Fruit fly (Drosophila melanogaster) whole organism, prepupa: Measurements from ENCODE around the gene CG31327.

Source experiments
- Blimp-1 ChIP-seq: fragments of 200-800 bp; sonication (Bioruptor generic); optimal IDR thresholded peaks from 3 replicates; lab custom pipeline; 2017; ENCODE audit warnings: missing biosample characterization, missing genetic modification characterization, mild to moderate bottlenecking, moderate library complexity, missing genetic modification reagents
- CG10669 ChIP-seq: fragments of 200-800 bp; sonication (Bioruptor generic); optimal IDR thresholded peaks from 3 replicates; lab custom pipeline; 2018; ENCODE audit warnings: missing biosample characterization, mild to moderate bottlenecking, missing genetic modification characterization, moderate library complexity
- CG11294 ChIP-seq: fragments of 200-800 bp; sonication (Bioruptor generic); IDR thresholded peaks from 2 replicates; pipeline ENCODE4 v1.3.6; 2022; ENCODE audit warnings: missing biosample characterization, missing genetic modification characterization
- CG11762 ChIP-seq: fragments of 200-800 bp; sonication (Bioruptor generic); optimal IDR thresholded peaks from 3 replicates; lab custom pipeline; 2016; ENCODE audit warnings: missing biosample characterization, missing genetic modification characterization; ENCODE audit not compliant: insufficient read depth
- CG11902 ChIP-seq: fragments of 200-800 bp; sonication (Bioruptor generic); optimal IDR thresholded peaks from 3 replicates; lab custom pipeline; 2016; ENCODE audit warnings: missing biosample characterization, missing genetic modification characterization
- CG15336 ChIP-seq: fragments of 200-800 bp; sonication (Bioruptor generic); IDR thresholded peaks from 2 replicates; pipeline ENCODE4 v1.3.6; 2022; ENCODE audit warnings: missing biosample characterization, missing genetic modification characterization
- CG3032 ChIP-seq: fragments of 200-800 bp; optimal IDR thresholded peaks from 2 replicates; lab custom pipeline; 2019; ENCODE audit warnings: missing biosample characterization, mild to moderate bottlenecking, missing genetic modification characterization, moderate library complexity
- CG31627 ChIP-seq: fragments of 200-800 bp; sonication (Bioruptor generic); optimal IDR thresholded peaks from 3 replicates; lab custom pipeline; 2016; ENCODE audit warnings: missing biosample characterization, missing genetic modification characterization
- CG3919 ChIP-seq: fragments of 200-800 bp; sonication (Bioruptor generic); optimal IDR thresholded peaks from 3 replicates; lab custom pipeline; 2016; ENCODE audit warnings: missing biosample characterization, missing genetic modification characterization
- CG4318 ChIP-seq: fragments of 200-800 bp; sonication (Bioruptor generic); optimal IDR thresholded peaks from 3 replicates; lab custom pipeline; 2017; ENCODE audit warnings: missing biosample characterization, mild to moderate bottlenecking, missing genetic modification characterization
- CG6276 ChIP-seq: fragments of 200-800 bp; sonication (Bioruptor generic); optimal IDR thresholded peaks from 2 replicates; lab custom pipeline; 2017; ENCODE audit warnings: missing biosample characterization, mild to moderate bottlenecking, missing genetic modification characterization
- CG6808 ChIP-seq: fragments of 200-800 bp; sonication (Bioruptor generic); optimal IDR thresholded peaks from 3 replicates; lab custom pipeline; 2017; ENCODE audit warnings: missing biosample characterization, missing genetic modification characterization, mild to moderate bottlenecking, moderate library complexity, missing genetic modification reagents
- CG7368 ChIP-seq: fragments of 200-800 bp; sonication (Bioruptor generic); optimal IDR thresholded peaks from 3 replicates; lab custom pipeline; 2016; ENCODE audit warnings: missing biosample characterization, missing genetic modification characterization
- CG8119 ChIP-seq: fragments of 200-800 bp; sonication (Bioruptor generic); IDR thresholded peaks from 3 replicates; pipeline ENCODE4 v1.3.6; 2022; ENCODE audit warnings: missing biosample characterization, missing genetic modification characterization
- CG8319 ChIP-seq: fragments of 200-800 bp; sonication (Bioruptor generic); optimal IDR thresholded peaks from 3 replicates; lab custom pipeline; 2016; ENCODE audit warnings: missing biosample characterization, missing genetic modification characterization
- CG8632 ChIP-seq: fragments of 200-800 bp; sonication (Bioruptor generic); optimal IDR thresholded peaks from 3 replicates; lab custom pipeline; 2016; ENCODE audit warnings: missing biosample characterization, missing genetic modification characterization
- CG9139 ChIP-seq: fragments of 200-800 bp; sonication (Bioruptor generic); optimal IDR thresholded peaks from 3 replicates; lab custom pipeline; 2017; ENCODE audit warnings: missing biosample characterization, mild to moderate bottlenecking, missing genetic modification characterization
- Eip78C ChIP-seq: fragments of 200-800 bp; sonication (Bioruptor generic); peaks from one replicate; lab custom pipeline; 2016; ENCODE audit warnings: missing biosample characterization, missing genetic modification characterization
- Ets21C ChIP-seq: fragments of 200-800 bp; sonication (Bioruptor generic); optimal IDR thresholded peaks from 3 replicates; lab custom pipeline; 2016; ENCODE audit warnings: missing biosample characterization, missing genetic modification characterization
- Ets96B ChIP-seq: fragments of 200-800 bp; optimal IDR thresholded peaks from 2 replicates; lab custom pipeline; 2019; ENCODE audit warnings: missing biosample characterization, mild to moderate bottlenecking, missing genetic modification characterization, moderate library complexity
- Gug ChIP-seq: fragments of 200-800 bp; sonication (Bioruptor generic); IDR thresholded peaks from 2 replicates; pipeline ENCODE4 v1.3.6; 2022; ENCODE audit warnings: missing biosample characterization, missing genetic modification characterization
- Hr38 ChIP-seq: sonication (Bioruptor generic); optimal IDR thresholded peaks from 2 replicates; lab custom pipeline; 2016; ENCODE audit warnings: missing biosample characterization, missing genetic modification characterization
- Hr4 ChIP-seq: fragments of 200-800 bp; sonication (Bioruptor generic); optimal IDR thresholded peaks from 3 replicates; lab custom pipeline; 2016; ENCODE audit warnings: missing biosample characterization, missing genetic modification characterization
- Lpt ChIP-seq: fragments of 200-800 bp; sonication (Bioruptor generic); optimal IDR thresholded peaks from 3 replicates; lab custom pipeline; 2016; ENCODE audit warnings: missing biosample characterization, missing genetic modification characterization
- Met ChIP-seq: fragments of 200-800 bp; sonication (Bioruptor generic); optimal IDR thresholded peaks from 3 replicates; lab custom pipeline; 2016; ENCODE audit warnings: missing biosample characterization, missing genetic modification characterization
- OdsH ChIP-seq: fragments of 200-800 bp; sonication (Bioruptor generic); optimal IDR thresholded peaks from 3 replicates; lab custom pipeline; 2016; ENCODE audit warnings: missing biosample characterization, missing genetic modification characterization
- Smox ChIP-seq: fragments of 200-800 bp; sonication (Bioruptor generic); optimal IDR thresholded peaks from 3 replicates; lab custom pipeline; 2016; ENCODE audit warnings: missing biosample characterization, missing genetic modification characterization
- Sox102F ChIP-seq: fragments of 200-800 bp; sonication (Bioruptor generic); optimal IDR thresholded peaks from 2 replicates; lab custom pipeline; 2016; ENCODE audit warnings: missing biosample characterization, mild to moderate bottlenecking, missing genetic modification characterization
- Sox15 ChIP-seq: fragments of 200-800 bp; sonication (Bioruptor generic); optimal IDR thresholded peaks from 3 replicates; lab custom pipeline; 2016; ENCODE audit warnings: missing biosample characterization, missing genetic modification characterization
- achi ChIP-seq: fragments of 200-800 bp; sonication (Bioruptor generic); optimal IDR thresholded peaks from 3 replicates; lab custom pipeline; 2016; ENCODE audit warnings: missing biosample characterization, missing genetic modification characterization
- acj6 ChIP-seq: fragments of 200-800 bp; sonication (Bioruptor generic); optimal IDR thresholded peaks from 3 replicates; lab custom pipeline; 2016; ENCODE audit warnings: missing biosample characterization, missing genetic modification characterization
- cyc ChIP-seq: fragments of 200-800 bp; sonication (Bioruptor generic); optimal IDR thresholded peaks from 3 replicates; lab custom pipeline; 2016; ENCODE audit warnings: missing biosample characterization, missing genetic modification characterization
- dac ChIP-seq: fragments of 200-800 bp; sonication (Bioruptor generic); optimal IDR thresholded peaks from 2 replicates; lab custom pipeline; 2017; ENCODE audit warnings: missing biosample characterization, mild to moderate bottlenecking, missing genetic modification characterization
- eg ChIP-seq: fragments of 200-800 bp; sonication (Bioruptor generic); IDR thresholded peaks from 3 replicates; pipeline ENCODE4 v1.3.6; 2022; ENCODE audit warnings: missing biosample characterization, missing genetic modification characterization
- esn ChIP-seq: fragments of 200-800 bp; sonication (Bioruptor generic); optimal IDR thresholded peaks from 2 replicates; lab custom pipeline; 2016; ENCODE audit warnings: missing biosample characterization, mild to moderate bottlenecking, missing genetic modification characterization, moderate library complexity
- fd59A ChIP-seq: fragments of 200-800 bp; sonication (Bioruptor generic); optimal IDR thresholded peaks from 2 replicates; lab custom pipeline; 2017; ENCODE audit warnings: missing biosample characterization, mild to moderate bottlenecking, missing genetic modification characterization, missing genetic modification reagents
- lz ChIP-seq: fragments of 200-800 bp; sonication (Bioruptor generic); optimal IDR thresholded peaks from 3 replicates; lab custom pipeline; 2016; ENCODE audit warnings: missing biosample characterization, missing genetic modification characterization
- net ChIP-seq: fragments of 200-800 bp; sonication (Bioruptor generic); optimal IDR thresholded peaks from 3 replicates; lab custom pipeline; 2016; ENCODE audit warnings: missing biosample characterization, missing genetic modification characterization
- ss ChIP-seq, 2 experiments: fragments of 200-800 bp; sonication (Bioruptor generic); optimal IDR thresholded peaks; 2 replicates in 1 of 2; 3 replicates in 1 of 2; lab custom pipeline; 2017 to 2018; ENCODE audit warnings: mild to moderate bottlenecking in 2 of 2, missing biosample characterization in 2 of 2, missing genetic modification characterization in 2 of 2, moderate library complexity in 1 of 2
- topi ChIP-seq: fragments of 200-800 bp; sonication (Bioruptor generic); optimal IDR thresholded peaks from 3 replicates; lab custom pipeline; 2016; ENCODE audit warnings: missing biosample characterization, missing genetic modification characterization

Gene CG31327

DNA sequence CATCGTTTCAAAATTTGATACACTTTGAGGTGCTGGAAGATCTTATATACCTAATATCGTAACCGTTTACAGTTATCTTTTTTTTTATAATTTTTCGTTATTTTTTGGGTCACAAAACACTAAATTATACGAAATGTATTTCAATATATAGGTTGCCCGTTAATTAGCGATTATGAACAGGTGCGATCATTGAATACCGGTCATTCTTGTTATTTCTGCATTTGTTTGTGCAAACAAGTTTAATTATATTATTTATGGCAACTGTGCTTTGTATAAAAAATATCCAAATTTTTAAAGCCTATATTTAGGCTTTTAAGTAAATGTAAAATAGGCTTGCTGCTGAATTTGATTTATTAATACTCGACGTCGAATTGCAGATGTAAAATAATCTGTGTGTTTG, 7.5 kb downstream of the CG31327 start, which contains the start of gene CG42500:
Gene CG42500 (minus strand): TSS at position 101 of the 400 bp plus-strand sequence.
- no peak for TF ChIP-seq fd59A (GFP tag; lab: Kevin White, UChicago)
- TF ChIP-seq CG8319 (GFP tag; lab: Kevin White, UChicago) = no peak
- no peak for TF ChIP-seq CG7368
- TF ChIP-seq CG8632 (GFP tag; lab: Kevin White, UChicago) = no peak

dm6 chr3R:14151840-14152239, 8.2 kb downstream of the CG31327 start, which contains the start of gene CG14355:
TSS of gene CG14355 (minus strand) at chr3R:14151940.
- no peak for TF ChIP-seq CG8319 (GFP tag; lab: Kevin White, UChicago)
- no peak for TF ChIP-seq Hr4 (GFP tag; lab: Kevin White, UChicago)
- TF ChIP-seq CG3919 (GFP tag; lab: Kevin White, UChicago) = no peak
- TF ChIP-seq net (GFP tag; lab: Kevin White, UChicago) = no peak
- no peak for TF ChIP-seq CG3032 (tag; lab: Kevin White, UChicago)
- no peak for TF ChIP-seq dac (GFP tag; lab: Kevin White, UChicago)
- no peak for TF ChIP-seq Sox15 (GFP tag; lab: Kevin White, UChicago)
- TF ChIP-seq CG8632 (GFP tag; lab: Kevin White, UChicago) = no peak
- TF ChIP-seq, all 60 proteins: peak for 0

DNA sequence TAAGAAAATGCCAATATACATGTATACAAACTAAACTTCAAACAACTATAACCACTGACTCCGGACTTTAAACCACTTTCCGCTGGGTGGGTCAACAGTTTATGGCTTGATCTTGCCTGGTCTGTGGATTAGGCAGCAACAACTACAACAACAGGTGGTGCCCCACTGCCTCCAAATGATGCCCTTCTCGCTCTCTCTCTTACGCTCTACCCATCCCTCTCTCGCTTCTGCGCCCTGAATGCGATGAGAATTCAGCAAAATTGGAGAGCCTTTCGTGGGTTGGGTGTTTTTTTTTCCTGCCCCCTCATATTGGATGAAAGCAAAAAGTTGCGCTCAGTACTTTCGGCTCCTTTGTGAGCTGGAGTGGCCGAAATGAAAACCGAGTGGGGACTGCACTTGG, 19.2 kb downstream of the CG31327 start:
- TF ChIP-seq CG31627 (GFP tag; lab: Kevin White, UChicago) (no peak), esn (no peak), CG6276 (no peak)

DNA sequence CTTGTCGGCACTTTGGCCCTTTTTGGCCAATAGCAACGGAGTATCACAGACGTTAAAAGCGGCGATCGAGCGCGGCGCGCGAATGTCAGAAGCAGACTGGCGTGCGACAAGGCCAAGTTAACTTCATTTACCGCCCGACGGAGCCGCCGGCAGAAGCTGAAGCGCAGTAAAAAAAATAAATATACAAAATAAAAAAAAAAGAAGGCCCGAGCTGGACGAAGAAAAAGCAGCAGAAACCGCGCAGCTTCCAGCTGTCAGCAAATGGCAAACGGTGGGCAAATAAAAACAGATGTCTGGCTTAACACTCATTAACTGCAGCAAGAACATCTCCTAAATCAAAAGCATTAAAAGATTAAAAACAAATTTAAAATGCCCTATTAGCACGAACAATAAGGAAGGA, 28.1 kb downstream of the CG31327 start, which contains the start of gene CG14356:
Gene CG14356 (minus strand): TSS at position 101 of the 400 bp plus-strand sequence.
- no peak for TF ChIP-seq CG8119 (GFP tag; lab: Robert Waterston, UW)
- no peak for TF ChIP-seq Gug (GFP tag; lab: Robert Waterston, UW)
- TF ChIP-seq Eip78C (GFP tag; lab: Kevin White, UChicago) = peak; percentile 41
- TF ChIP-seq CG31627 (GFP tag; lab: Kevin White, UChicago) = no peak

DNA sequence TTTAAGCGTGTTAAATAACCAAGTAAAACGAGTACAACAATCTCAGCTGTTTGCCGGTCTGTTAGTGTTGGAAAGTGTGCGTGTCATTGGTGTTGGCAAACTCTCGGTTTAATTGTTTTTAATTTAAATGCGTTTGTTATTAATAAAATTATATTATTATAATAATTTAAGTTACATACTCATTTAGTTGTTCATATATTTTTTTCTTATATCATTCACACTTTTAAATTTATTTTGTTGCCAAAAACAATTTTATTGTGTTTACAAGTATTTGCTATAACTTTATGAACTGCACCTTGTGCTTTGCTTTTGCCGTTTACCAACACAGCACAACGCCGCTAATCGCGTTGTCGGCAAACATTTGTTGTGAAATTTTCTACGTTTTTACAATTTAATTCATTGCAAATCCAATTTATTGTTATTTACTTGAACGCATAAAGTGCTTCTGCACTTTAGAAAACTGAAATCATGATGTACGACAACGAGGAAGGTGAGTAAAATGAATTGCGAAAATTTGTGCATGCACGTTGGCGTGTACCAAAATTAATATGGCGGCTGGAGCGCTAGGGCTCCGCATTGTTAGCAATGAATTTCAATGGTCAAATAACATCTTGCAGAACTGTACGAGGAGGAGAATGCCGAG, 34.5 kb downstream of the CG31327 start, which contains the start of the genes 140up and Polr2B:
Gene 140up (minus strand): TSS at position 70 of the 643 bp plus-strand sequence.
Gene Polr2B (plus strand): TSS at position 313 of the 643 bp plus-strand sequence.
- peak; percentile 79 for TF ChIP-seq Smox (GFP tag; lab: Kevin White, UChicago)
- TF ChIP-seq Ets21C (GFP tag; lab: Kevin White, UChicago) = peak; percentile 78
- peak; percentile 86 for TF ChIP-seq Met (GFP tag; lab: Kevin White, UChicago)
- peak; percentile 87 for TF ChIP-seq CG10669 (GFP tag; lab: Kevin White, UChicago)
- peak; percentile 79 for TF ChIP-seq Sox102F (GFP tag; lab: Kevin White, UChicago)
- TF ChIP-seq CG9139 (GFP tag; lab: Kevin White, UChicago) = no peak
- peak; percentile 88 for TF ChIP-seq Ets96B
- TF ChIP-seq CG3032 (tag; lab: Kevin White, UChicago) = peak; percentile 93
- peak; percentile 90 for TF ChIP-seq CG31627 (GFP tag; lab: Kevin White, UChicago)
- TF ChIP-seq CG7368 = peak; percentile 88
- peak; percentile 92 for TF ChIP-seq achi
- peak; percentile 86 for TF ChIP-seq topi (GFP tag; lab: Kevin White, UChicago)
- TF ChIP-seq net (GFP tag; lab: Kevin White, UChicago) = peak; percentile 82
- TF ChIP-seq cyc = peak; percentile 89
- peak; percentile 93 for TF ChIP-seq OdsH
- TF ChIP-seq CG8632 (GFP tag; lab: Kevin White, UChicago) = peak; percentile 92
- TF ChIP-seq Sox15 (GFP tag; lab: Kevin White, UChicago) = peak; percentile 87
- TF ChIP-seq CG11902 (GFP tag; lab: Kevin White, UChicago) = peak; percentile 88
- TF ChIP-seq eg (GFP tag; lab: Robert Waterston, UW) = peak; percentile 87
- TF ChIP-seq ss (GFP tag; optimal IDR thresholded peaks at IDR 0.05; lab: Kevin White, UChicago) = peak in 1 of 2 experiments; percentile 86
- no peak for TF ChIP-seq Hr38 (GFP tag; lab: Kevin White, UChicago)
- peak; percentile 63 for TF ChIP-seq dac (GFP tag; lab: Kevin White, UChicago)
- TF ChIP-seq CG8119 (GFP tag; lab: Robert Waterston, UW) = peak; percentile 83
- TF ChIP-seq acj6 (GFP tag; lab: Kevin White, UChicago) = peak; percentile 92
- peak; percentile 73 for TF ChIP-seq Lpt
- peak; percentile 87 for TF ChIP-seq CG11762
- TF ChIP-seq CG3919 (GFP tag; lab: Kevin White, UChicago) = peak; percentile 92
- peak; percentile 87 for TF ChIP-seq CG8319 (GFP tag; lab: Kevin White, UChicago)
- peak; percentile 84; the same call in 1 of the 2 replicates for TF ChIP-seq CG11294 (GFP tag; lab: Robert Waterston, UW)
- peak; percentile 86 for TF ChIP-seq CG15336
- TF ChIP-seq CG6808 (GFP tag; lab: Kevin White, UChicago) = no peak
- peak; percentile 87 for TF ChIP-seq lz (GFP tag; lab: Kevin White, UChicago)
- peak; percentile 70 for TF ChIP-seq Blimp-1
- TF ChIP-seq CG4318 (GFP tag; lab: Kevin White, UChicago) = peak; percentile 80
- peak; percentile 71 for TF ChIP-seq fd59A (GFP tag; lab: Kevin White, UChicago)
